Fruit fly (Drosophila melanogaster) whole organism, embryonic: Measurements from ENCODE around the gene Cdc42.

Experiments used
- B-H1 ChIP-seq: fragments of 200-800 bp; sonication (Bioruptor generic); IDR thresholded peaks from 3 replicates; pipeline ENCODE4 v1.3.6; 2022; ENCODE audit warnings: missing biosample characterization, missing genetic modification characterization
- Bgb ChIP-seq: fragments of 200-800 bp; sonication (Bioruptor generic); IDR thresholded peaks from 2 replicates; pipeline ENCODE4 v1.3.6; 2022; ENCODE audit warnings: missing biosample characterization, missing genetic modification characterization; ENCODE audit not compliant: partially characterized antibody
- CG10431 ChIP-seq: fragments of 200-800 bp; sonication (Bioruptor generic); optimal IDR thresholded peaks from 3 replicates; lab custom pipeline; 2018; ENCODE audit warnings: missing biosample characterization, mild to moderate bottlenecking, missing genetic modification characterization
- CG11398 ChIP-seq: fragments of 200-800 bp; sonication (Bioruptor generic); optimal IDR thresholded peaks from 2 replicates; lab custom pipeline; 2016; ENCODE audit warnings: missing biosample characterization, missing genetic modification characterization
- CG11456 ChIP-seq: fragments of 200-800 bp; sonication (Bioruptor generic); IDR thresholded peaks from 3 replicates; pipeline ENCODE4 v1.3.6; 2022; ENCODE audit warnings: missing biosample characterization, missing genetic modification characterization
- CG11504 ChIP-seq: fragments of 200-800 bp; sonication (Bioruptor generic); optimal IDR thresholded peaks from 3 replicates; lab custom pipeline; 2019; ENCODE audit warnings: missing biosample characterization, mild to moderate bottlenecking, missing genetic modification characterization, moderate library complexity
- CG12071 ChIP-seq: fragments of 200-800 bp; sonication (Bioruptor generic); optimal IDR thresholded peaks from 3 replicates; lab custom pipeline; 2018; ENCODE audit warnings: missing biosample characterization, mild to moderate bottlenecking, missing genetic modification characterization
- CG14441 ChIP-seq: fragments of 200-800 bp; sonication (Bioruptor generic); IDR thresholded peaks from 2 replicates; pipeline ENCODE4 v1.3.6; 2022; ENCODE audit warnings: missing biosample characterization, missing genetic modification characterization
- CG15601 ChIP-seq: fragments of 200-800 bp; sonication (Bioruptor generic); optimal IDR thresholded peaks from 3 replicates; lab custom pipeline; 2019; ENCODE audit warnings: missing biosample characterization, mild to moderate bottlenecking, missing genetic modification characterization, moderate library complexity
- CG15696 ChIP-seq: fragments of 200-800 bp; sonication (Bioruptor generic); optimal IDR thresholded peaks from 2 replicates; lab custom pipeline; 2019; ENCODE audit warnings: missing biosample characterization, mild to moderate bottlenecking, missing genetic modification characterization, moderate library complexity
- CG16815 ChIP-seq: fragments of 200-800 bp; sonication (Bioruptor generic); optimal IDR thresholded peaks from 3 replicates; lab custom pipeline; 2017; ENCODE audit warnings: missing biosample characterization, mild to moderate bottlenecking, missing genetic modification characterization
- CG17328 ChIP-seq: fragments of 200-800 bp; sonication (Bioruptor generic); IDR thresholded peaks from 2 replicates; pipeline ENCODE4 v1.3.6; 2022; ENCODE audit warnings: missing biosample characterization, missing genetic modification characterization
- CG18011 ChIP-seq: fragments of 200-800 bp; sonication (Bioruptor generic); optimal IDR thresholded peaks from 2 replicates; lab custom pipeline; 2017; ENCODE audit warnings: missing biosample characterization, missing genetic modification characterization, mild to moderate bottlenecking, moderate library complexity, missing genotype
- CG18476 ChIP-seq: fragments of 200-800 bp; sonication (Bioruptor generic); optimal IDR thresholded peaks from 2 replicates; lab custom pipeline; 2016; ENCODE audit warnings: missing biosample characterization, mild to moderate bottlenecking, missing genetic modification characterization
- CG2120 ChIP-seq: fragments of 200-800 bp; sonication (Bioruptor generic); optimal IDR thresholded peaks from 3 replicates; lab custom pipeline; 2016; ENCODE audit warnings: missing biosample characterization, missing genetic modification characterization
- CG3407 ChIP-seq: fragments of 200-800 bp; sonication (Bioruptor generic); optimal IDR thresholded peaks from 2 replicates; lab custom pipeline; 2018; ENCODE audit warnings: missing biosample characterization, mild to moderate bottlenecking, missing genetic modification characterization
- CG3847 ChIP-seq: fragments of 200-800 bp; sonication (Bioruptor generic); IDR thresholded peaks from 2 replicates; pipeline ENCODE4 v1.3.6; 2022; ENCODE audit warnings: missing biosample characterization, missing genetic modification characterization
- CG3995 ChIP-seq: fragments of 200-800 bp; sonication (Bioruptor generic); optimal IDR thresholded peaks from 3 replicates; lab custom pipeline; 2016; ENCODE audit warnings: missing biosample characterization, missing genetic modification characterization
- CG43689 ChIP-seq: fragments of 200-800 bp; sonication (Bioruptor generic); IDR thresholded peaks from 2 replicates; pipeline ENCODE4 v1.3.6; 2022; ENCODE audit warnings: missing biosample characterization, missing genetic modification characterization
- CG7839 ChIP-seq: fragments of 200-800 bp; sonication (Bioruptor generic); optimal IDR thresholded peaks from 3 replicates; lab custom pipeline; 2018; ENCODE audit warnings: missing biosample characterization, mild to moderate bottlenecking, missing genetic modification characterization, moderate library complexity
- CG9215 ChIP-seq: fragments of 200-800 bp; sonication (Bioruptor generic); IDR thresholded peaks from 2 replicates; pipeline ENCODE4 v1.3.6; 2022; ENCODE audit warnings: missing biosample characterization, missing genetic modification characterization
- CoRest ChIP-seq: fragments of 200-800 bp; sonication (Bioruptor generic); optimal IDR thresholded peaks from 3 replicates; lab custom pipeline; 2018; ENCODE audit warnings: missing biosample characterization, mild to moderate bottlenecking, missing genetic modification characterization, moderate library complexity
- E2f2 ChIP-seq: fragments of 200-800 bp; sonication (Bioruptor generic); IDR thresholded peaks from 2 replicates; pipeline ENCODE4 v1.3.6; 2022; ENCODE audit warnings: missing biosample characterization, missing genetic modification characterization
- ERR ChIP-seq: fragments of 200-800 bp; sonication (Bioruptor generic); optimal IDR thresholded peaks from 2 replicates; lab custom pipeline; 2016; ENCODE audit warnings: missing biosample characterization, missing genetic modification characterization
- Ets65A ChIP-seq: fragments of 200-800 bp; sonication (Bioruptor generic); peaks from one replicate; lab custom pipeline; 2016; ENCODE audit warnings: missing biosample characterization, missing genetic modification characterization
- Fer1 ChIP-seq: fragments of 200-800 bp; sonication (Bioruptor generic); optimal IDR thresholded peaks from 2 replicates; lab custom pipeline; 2017; ENCODE audit warnings: missing biosample characterization, mild to moderate bottlenecking, missing genetic modification characterization
- GATAe ChIP-seq: fragments of 200-800 bp; sonication (Bioruptor generic); conservative IDR thresholded peaks from 2 replicates; pipeline ENCODE4 v1.3.6; 2022; ENCODE audit warnings: missing biosample characterization, missing genetic modification characterization
- HLH4C ChIP-seq: fragments of 200-800 bp; sonication (Bioruptor generic); IDR thresholded peaks from 3 replicates; pipeline ENCODE4 v1.3.6; 2022; ENCODE audit warnings: missing biosample characterization, missing genetic modification characterization; ENCODE audit not compliant: partially characterized antibody
- HLHmδ ChIP-seq: fragments of 200-800 bp; sonication (Bioruptor generic); optimal IDR thresholded peaks from 2 replicates; lab custom pipeline; 2018; ENCODE audit warnings: missing biosample characterization, mild to moderate bottlenecking, missing genetic modification characterization, moderate library complexity
- HmgD ChIP-seq: fragments of 200-800 bp; sonication (Bioruptor generic); optimal IDR thresholded peaks from 3 replicates; lab custom pipeline; 2016; ENCODE audit warnings: missing biosample characterization, missing genetic modification characterization
- Hr3 ChIP-seq: fragments of 200-800 bp; sonication (Bioruptor generic); optimal IDR thresholded peaks from 3 replicates; lab custom pipeline; 2016; ENCODE audit warnings: missing biosample characterization, missing genetic modification characterization
- Kr ChIP-seq: fragments of 200-800 bp; sonication (Bioruptor generic); optimal IDR thresholded peaks from 2 replicates; lab custom pipeline; 2017; ENCODE audit warnings: missing biosample characterization, mild to moderate bottlenecking, missing genetic modification characterization
- Med ChIP-seq: fragments of 200-800 bp; sonication (Bioruptor generic); peaks from one replicate; lab custom pipeline; 2016; ENCODE audit warnings: missing biosample characterization, missing genetic modification characterization, mild to moderate bottlenecking, inconsistent platforms, moderate library complexity
- Myb ChIP-seq: fragments of 200-800 bp; sonication (Bioruptor generic); optimal IDR thresholded peaks from 2 replicates; lab custom pipeline; 2016; ENCODE audit warnings: missing biosample characterization, missing genetic modification characterization
- NC2β ChIP-seq: fragments of 200-800 bp; sonication (Bioruptor generic); optimal IDR thresholded peaks from 2 replicates; lab custom pipeline; 2016; ENCODE audit warnings: missing biosample characterization, missing genetic modification characterization
- Nf-YC ChIP-seq: fragments of 200-800 bp; optimal IDR thresholded peaks from 3 replicates; lab custom pipeline; 2019; ENCODE audit warnings: missing biosample characterization, mild to moderate bottlenecking, missing genetic modification characterization, moderate library complexity
- Ravus ChIP-seq: fragments of 200-800 bp; sonication (Bioruptor generic); IDR thresholded peaks from 2 replicates; pipeline ENCODE4 v1.3.6; 2022; ENCODE audit warnings: missing biosample characterization, missing genetic modification characterization
- Sin3A ChIP-seq: fragments of >200 bp; optimal IDR thresholded peaks from 2 replicates; lab custom pipeline; 2018
- Spps ChIP-seq: fragments of 200-800 bp; sonication (Bioruptor generic); optimal IDR thresholded peaks from 2 replicates; lab custom pipeline; 2018; ENCODE audit warnings: missing biosample characterization, mild to moderate bottlenecking, missing genetic modification characterization
- Ssrp ChIP-seq: fragments of 200-800 bp; sonication (Bioruptor generic); optimal IDR thresholded peaks from 2 replicates; lab custom pipeline; 2018; ENCODE audit warnings: missing biosample characterization, mild to moderate bottlenecking, missing genetic modification characterization, moderate library complexity
- ab ChIP-seq: fragments of 200-800 bp; sonication (Bioruptor generic); optimal IDR thresholded peaks from 2 replicates; lab custom pipeline; 2016; ENCODE audit warnings: missing biosample characterization, missing genetic modification characterization
- emc ChIP-seq: fragments of 200-800 bp; sonication (Bioruptor generic); optimal IDR thresholded peaks from 2 replicates; lab custom pipeline; 2016; ENCODE audit warnings: missing biosample characterization, missing genetic modification characterization
- ewg ChIP-seq: fragments of 200-800 bp; sonication (Bioruptor generic); optimal IDR thresholded peaks from 3 replicates; lab custom pipeline; 2017; ENCODE audit warnings: mild to moderate bottlenecking, missing biosample characterization, missing genetic modification reagents, missing genetic modification characterization
- fd3F ChIP-seq: fragments of 200-800 bp; sonication (Bioruptor generic); optimal IDR thresholded peaks from 2 replicates; lab custom pipeline; 2018; ENCODE audit warnings: missing biosample characterization, mild to moderate bottlenecking, missing genetic modification characterization, moderate library complexity
- h ChIP-seq: fragments of >200 bp; optimal IDR thresholded peaks from 2 replicates; lab custom pipeline; 2017
- lola ChIP-seq, 3 experiments: fragments of >200 bp in 2 of 3; fragments of 200-800 bp in 1 of 3; sonication (Bioruptor generic) in 1 of 3; optimal IDR thresholded peaks; 2 replicates each; lab custom pipeline; 2017 to 2019; ENCODE audit warnings: missing biosample characterization in 3 of 3, missing genetic modification characterization in 3 of 3, mild to moderate bottlenecking in 1 of 3, moderate library complexity in 1 of 3
- sima ChIP-seq: fragments of 200-800 bp; sonication (Bioruptor generic); optimal IDR thresholded peaks from 2 replicates; lab custom pipeline; 2016; ENCODE audit warnings: missing biosample characterization, missing genetic modification characterization
- slp2 ChIP-seq: fragments of 200-800 bp; sonication (Bioruptor generic); optimal IDR thresholded peaks from 2 replicates; lab custom pipeline; 2016; ENCODE audit warnings: missing biosample characterization, missing genetic modification characterization
- stwl ChIP-seq: fragments of 200-800 bp; sonication (Bioruptor generic); optimal IDR thresholded peaks from 3 replicates; lab custom pipeline; 2018; ENCODE audit warnings: missing biosample characterization, mild to moderate bottlenecking, missing genetic modification characterization, moderate library complexity
- sug ChIP-seq: fragments of 200-800 bp; optimal IDR thresholded peaks from 2 replicates; lab custom pipeline; 2019; ENCODE audit warnings: missing biosample characterization, mild to moderate bottlenecking, missing genetic modification characterization, moderate library complexity
- tup ChIP-seq: fragments of 200-800 bp; sonication (Bioruptor generic); optimal IDR thresholded peaks from 2 replicates; lab custom pipeline; 2016; ENCODE audit warnings: missing biosample characterization, mild to moderate bottlenecking, missing genetic modification characterization, moderate library complexity
- yki ChIP-seq: fragments of >200 bp; optimal IDR thresholded peaks from 3 replicates; lab custom pipeline; 2018

Gene Cdc42

DNA sequence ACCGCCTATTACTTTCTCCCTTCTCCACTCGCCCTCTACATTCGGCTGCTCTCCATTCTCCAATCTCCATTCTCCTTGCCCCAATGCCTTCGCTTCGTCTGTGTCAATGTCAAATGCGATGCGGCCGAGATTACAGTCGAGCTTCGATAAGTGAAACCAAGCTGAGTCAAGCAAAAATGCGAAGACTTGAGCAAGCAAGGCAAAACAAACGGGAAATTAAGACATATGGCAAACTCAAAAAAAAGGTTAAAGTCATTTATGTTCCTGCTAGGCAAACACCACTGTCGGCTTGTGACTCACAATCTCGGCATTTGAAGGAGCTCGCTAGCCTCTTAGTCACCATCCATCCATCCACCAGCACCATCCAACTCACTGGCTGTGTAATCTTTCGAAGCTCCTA is 28.5 kb upstream of the Cdc42 start (continued):
- TF ChIP-seq CG11504 (tag; lab: Kevin White, UChicago) (peak; percentile 95), HLHmδ (GFP tag; lab: Kevin White, UChicago) (peak; percentile 44), sima (GFP tag; lab: Kevin White, UChicago) (peak; percentile 75), Ssrp (tag; lab: Kevin White, UChicago) (peak; percentile 95), yki (no peak), CG15601 (tag; lab: Kevin White, UChicago) (peak; percentile 95), Kr (GFP tag; lab: Kevin White, UChicago) (peak; percentile 79), NC2β (GFP tag; lab: Kevin White, UChicago) (peak; percentile 97), CG16815 (GFP tag; lab: Kevin White, UChicago) (peak; percentile 98), CG15696 (tag; lab: Kevin White, UChicago) (peak; percentile 97), E2f2 (GFP tag; lab: Robert Waterston, UW) (peak; percentile 80), fd3F (GFP tag; lab: Kevin White, UChicago) (peak; percentile 94), tup (GFP tag; lab: Kevin White, UChicago) (peak; percentile 97), emc (peak; percentile 78), Myb (GFP tag; lab: Kevin White, UChicago) (peak; percentile 90), Spps (peak; percentile 94), GATAe (GFP tag; lab: Robert Waterston, UW) (peak; percentile 75), HLH4C (GFP tag; lab: Robert Waterston, UW) (no peak), CG11398 (GFP tag; lab: Kevin White, UChicago) (peak; percentile 97), ab (GFP tag; lab: Kevin White, UChicago) (peak; percentile 94), CoRest (tag; lab: Kevin White, UChicago) (peak; percentile 97), CG17328 (peak; percentile 98), CG3995 (GFP tag; lab: Kevin White, UChicago) (peak; percentile 73), ERR (GFP tag; lab: Kevin White, UChicago) (peak; percentile 98), CG18476 (GFP tag; lab: Kevin White, UChicago) (peak; percentile 89), CG7839 (tag; lab: Kevin White, UChicago) (peak; percentile 98), Med (peak; percentile 100), Hr3 (GFP tag; lab: Kevin White, UChicago) (peak; percentile 95), CG12071 (GFP tag; lab: Kevin White, UChicago) (peak; percentile 91), lola (GFP tag; optimal IDR thresholded peaks at IDR 0.05; lab: Kevin White, UChicago) (peak in 1 of 3 experiments; percentile 96), CG43689 (GFP tag; lab: Robert Waterston, UW) (peak; percentile 92), Ravus (GFP tag; lab: Robert Waterston, UW) (peak; percentile 77), ewg (GFP tag; lab: Kevin White, UChicago) (peak; percentile 92), HmgD (GFP tag; lab: Kevin White, UChicago) (peak; percentile 92), CG3847 (GFP tag; lab: Robert Waterston, UW) (peak; percentile 95), CG3407 (peak; percentile 95), CG11456 (peak; percentile 96), sug (tag; lab: Kevin White, UChicago) (peak; percentile 94), h (no peak), CG18011 (GFP tag; lab: Kevin White, UChicago) (peak; percentile 79), Sin3A (lab: Kevin White, UChicago) (no peak), CG2120 (GFP tag; lab: Kevin White, UChicago) (peak; percentile 98), Ets65A (GFP tag; lab: Kevin White, UChicago) (peak; percentile 100), Fer1 (GFP tag; lab: Kevin White, UChicago) (peak; percentile 91), Nf-YC (tag; lab: Kevin White, UChicago) (peak; percentile 72), Bgb (GFP tag; lab: Robert Waterston, UW) (no peak), CG14441 (GFP tag; lab: Robert Waterston, UW) (peak; percentile 92), stwl (tag; lab: Kevin White, UChicago) (peak; percentile 59), CG9215 (GFP tag; lab: Robert Waterston, UW) (peak; percentile 85), CG10431 (GFP tag; lab: Kevin White, UChicago) (peak; percentile 93), slp2 (peak; percentile 90), B-H1 (GFP tag; lab: Robert Waterston, UW) (peak; percentile 89)
